Worm (Caenorhabditis elegans) whole organism, L4 larva: Measurements from ENCODE around the gene swt-1.

ENCODE experiments used
- D1046.2 ChIP-seq: fragments of 200-800 bp; sonication (Bioruptor generic); IDR thresholded peaks from 2 replicates; pipeline ENCODE4 v1.3.6; 2022; ENCODE audit warnings: missing genetic modification characterization, missing compliant biosample characterization
- F26F4.8 ChIP-seq: fragments of 200-800 bp; sonication (Bioruptor generic); conservative IDR thresholded peaks from 2 replicates; pipeline ENCODE4 v1.3.6; 2022; ENCODE audit warnings: missing genetic modification characterization, missing compliant biosample characterization
- F44E2.7 ChIP-seq: fragments of 200-800 bp; sonication (Bioruptor generic); IDR thresholded peaks from 2 replicates; pipeline ENCODE4 v2.1.2; 2022; ENCODE audit warnings: missing genetic modification characterization, missing compliant biosample characterization
- T20F7.1 ChIP-seq: fragments of 200-800 bp; sonication (Bioruptor generic); optimal IDR thresholded peaks from 2 replicates; lab custom pipeline; 2018; ENCODE audit warnings: mild to moderate bottlenecking, missing genetic modification characterization, missing compliant biosample characterization
- T26A8.4 ChIP-seq: fragments of 200-800 bp; sonication (Bioruptor generic); IDR thresholded peaks from 2 replicates; pipeline ENCODE4 v1.3.6; 2022; ENCODE audit warnings: missing genetic modification characterization, missing compliant biosample characterization
- ZK337.2 ChIP-seq: fragments of 200-800 bp; sonication (Bioruptor generic); IDR thresholded peaks from 2 replicates; pipeline ENCODE4 v1.3.6; 2022; ENCODE audit warnings: missing genetic modification reagents, missing genetic modification characterization, missing compliant biosample characterization
- ZK546.5 ChIP-seq, 2 experiments: sonication (generic microtip); optimal IDR thresholded peaks; 2 replicates each; lab custom pipeline; 2017; ENCODE audit warnings: missing biosample characterization in 2 of 2, missing genetic modification characterization in 2 of 2
- ama-1 ChIP-seq: fragments of 150-350 bp; optimal IDR thresholded peaks from 2 replicates; lab custom pipeline; 2014; ENCODE audit warnings: inconsistent platforms, mixed read lengths
- ceh-20 ChIP-seq: fragments of 200-800 bp; sonication (Bioruptor generic); IDR thresholded peaks from 2 replicates; pipeline ENCODE4 v1.3.6; 2022; ENCODE audit warnings: missing genetic modification reagents, missing genetic modification characterization, missing compliant biosample characterization
- cey-2 ChIP-seq: sonication (generic microtip); optimal IDR thresholded peaks from 3 replicates; lab custom pipeline; 2017; ENCODE audit warnings: missing genetic modification characterization, mild to moderate bottlenecking, missing compliant biosample characterization, antibody characterized with exemption, borderline replicate concordance; ENCODE audit not compliant: insufficient read depth
- ctbp-1 ChIP-seq: fragments of 200-800 bp; sonication (Bioruptor generic); IDR thresholded peaks from 2 replicates; pipeline ENCODE4 v1.3.6; 2022; ENCODE audit warnings: missing genetic modification reagents, missing genetic modification characterization, missing compliant biosample characterization
- daf-12 ChIP-seq: fragments of 150-350 bp; optimal IDR thresholded peaks from 2 replicates; lab custom pipeline; 2014; ENCODE audit warnings: missing biosample characterization, missing genetic modification reagents, missing genetic modification characterization
- daf-16 ChIP-seq, 3 experiments: sonication (generic microtip); optimal IDR thresholded peaks; 2 replicates each; lab custom pipeline; 2016 to 2017; ENCODE audit warnings: missing genetic modification characterization in 3 of 3, missing genetic modification reagents in 3 of 3, mild to moderate bottlenecking in 2 of 3, missing compliant biosample characterization in 2 of 3, missing biosample characterization in 1 of 3, moderate library complexity in 1 of 3
- dmd-6 ChIP-seq: fragments of 200-800 bp; sonication (Bioruptor generic); IDR thresholded peaks from 2 replicates; pipeline ENCODE4 v1.3.6; 2022; ENCODE audit warnings: missing genetic modification reagents, missing genetic modification characterization, missing compliant biosample characterization
- dve-1 ChIP-seq: sonication (generic microtip); optimal IDR thresholded peaks from 2 replicates; lab custom pipeline; 2017; ENCODE audit warnings: antibody characterized with exemption, mild to moderate bottlenecking, missing genetic modification characterization, missing compliant biosample characterization; ENCODE audit not compliant: insufficient read depth
- egl-27 ChIP-seq: sonication (generic microtip); optimal IDR thresholded peaks from 3 replicates; lab custom pipeline; 2017; ENCODE audit warnings: missing biosample characterization, missing genetic modification reagents, missing genetic modification characterization
- hif-1 ChIP-seq, 2 experiments: sonication (generic microtip); optimal IDR thresholded peaks; 2 replicates each; lab custom pipeline; 2016 to 2017; ENCODE audit warnings: missing compliant biosample characterization in 2 of 2, missing genetic modification characterization in 2 of 2, missing genetic modification reagents in 2 of 2, missing genotype in 2 of 2, mild to moderate bottlenecking in 1 of 2
- hmg-1.1 ChIP-seq: fragments of 200-800 bp; sonication (Bioruptor generic); IDR thresholded peaks from 2 replicates; pipeline ENCODE4 v1.3.6; 2022; ENCODE audit warnings: missing genetic modification reagents, missing genetic modification characterization, missing compliant biosample characterization
- lin-1 ChIP-seq: fragments of 200-800 bp; sonication (Bioruptor generic); IDR thresholded peaks from 2 replicates; pipeline ENCODE4 v1.3.6; 2022; ENCODE audit warnings: missing genetic modification reagents, missing genetic modification characterization, missing compliant biosample characterization
- lin-13 ChIP-seq: fragments of 150-350 bp; optimal IDR thresholded peaks from 2 replicates; lab custom pipeline; 2014; ENCODE audit warnings: missing biosample characterization, missing genetic modification reagents, missing genetic modification characterization
- lin-29 ChIP-seq: fragments of 200-800 bp; sonication (Bioruptor generic); IDR thresholded peaks from 2 replicates; pipeline ENCODE4 v1.3.6; 2022; ENCODE audit warnings: missing genetic modification reagents, missing genetic modification characterization, missing compliant biosample characterization
- lin-38 ChIP-seq: fragments of 200-800 bp; sonication (Bioruptor generic); IDR thresholded peaks from 2 replicates; pipeline ENCODE4 v1.3.6; 2022; ENCODE audit warnings: missing genetic modification reagents, missing genetic modification characterization, missing compliant biosample characterization
- lir-3 ChIP-seq: sonication (generic microtip); optimal IDR thresholded peaks from 2 replicates; lab custom pipeline; 2016; ENCODE audit warnings: mild to moderate bottlenecking, missing genetic modification characterization, missing compliant biosample characterization
- madf-5 ChIP-seq, 2 experiments: fragments of 200-800 bp; sonication (Bioruptor generic); IDR thresholded peaks; 2 replicates each; pipeline ENCODE4 v1.3.6; 2022; ENCODE audit warnings: missing compliant biosample characterization in 2 of 2, missing genetic modification characterization in 2 of 2
- mdl-1 ChIP-seq, 2 experiments: fragments of 150-350 bp in 1 of 2; sonication (generic microtip) in 1 of 2; optimal IDR thresholded peaks; 2 replicates each; lab custom pipeline; 2014 to 2017; ENCODE audit warnings: missing biosample characterization in 2 of 2, missing genetic modification characterization in 2 of 2
- mdt-29 ChIP-seq: fragments of 200-800 bp; sonication (Bioruptor generic); IDR thresholded peaks from 2 replicates; pipeline ENCODE4 v1.3.6; 2022; ENCODE audit warnings: missing genetic modification reagents, missing genetic modification characterization, missing compliant biosample characterization
- nhr-10 ChIP-seq: fragments of 150-350 bp; optimal IDR thresholded peaks from 2 replicates; lab custom pipeline; 2014; ENCODE audit warnings: missing biosample characterization, missing genetic modification characterization
- nhr-111 ChIP-seq: fragments of 200-800 bp; sonication (Bioruptor generic); optimal IDR thresholded peaks from 2 replicates; lab custom pipeline; 2018; ENCODE audit warnings: mild to moderate bottlenecking, missing genetic modification characterization, missing compliant biosample characterization
- nhr-237 ChIP-seq: sonication (generic microtip); optimal IDR thresholded peaks from 2 replicates; lab custom pipeline; 2017; ENCODE audit warnings: missing biosample characterization, missing genetic modification characterization
- nhr-25 ChIP-seq: sonication (generic microtip); optimal IDR thresholded peaks from 2 replicates; lab custom pipeline; 2017; ENCODE audit warnings: missing genetic modification characterization, mild to moderate bottlenecking, missing compliant biosample characterization, antibody characterized with exemption, moderate library complexity, borderline replicate concordance; ENCODE audit not compliant: insufficient read depth
- nhr-28 ChIP-seq: fragments of 150-350 bp; optimal IDR thresholded peaks from 2 replicates; lab custom pipeline; 2014; ENCODE audit warnings: missing biosample characterization, missing genetic modification characterization
- nhr-48 ChIP-seq: sonication (generic microtip); optimal IDR thresholded peaks from 2 replicates; lab custom pipeline; 2016; ENCODE audit warnings: mild to moderate bottlenecking, missing genetic modification characterization, missing compliant biosample characterization
- nhr-6 ChIP-seq: fragments of 150-350 bp; optimal IDR thresholded peaks from 2 replicates; lab custom pipeline; 2014; ENCODE audit warnings: missing biosample characterization, missing genetic modification characterization
- nhr-76 ChIP-seq: fragments of 150-350 bp; optimal IDR thresholded peaks from 2 replicates; lab custom pipeline; 2014; ENCODE audit warnings: missing biosample characterization, missing genetic modification characterization
- pha-4 ChIP-seq, 2 experiments: fragments of 150-350 bp in 1 of 2; fragments of 200-800 bp in 1 of 2; sonication (Bioruptor generic) in 1 of 2; IDR thresholded peaks in 1 of 2; optimal IDR thresholded peaks in 1 of 2; 2 replicates each; pipeline versions ENCODE4 v1.3.6 to Lab custom; 2014 to 2022; ENCODE audit warnings: missing genetic modification characterization in 2 of 2, missing genetic modification reagents in 2 of 2, missing biosample characterization in 1 of 2, missing compliant biosample characterization in 1 of 2
- php-3 ChIP-seq: fragments of 200-800 bp; sonication (Bioruptor generic); IDR thresholded peaks from 2 replicates; pipeline ENCODE4 v1.3.6; 2022; ENCODE audit warnings: missing genetic modification reagents, missing genetic modification characterization, missing compliant biosample characterization
- pqm-1 ChIP-seq: sonication (generic microtip); optimal IDR thresholded peaks from 2 replicates; lab custom pipeline; 2017; ENCODE audit warnings: missing biosample characterization, missing genetic modification characterization
- rbr-2 ChIP-seq: sonication (generic microtip); optimal IDR thresholded peaks from 2 replicates; lab custom pipeline; 2016; ENCODE audit warnings: missing genotype, missing genetic modification characterization, missing compliant biosample characterization
- saeg-2 ChIP-seq: fragments of 200-800 bp; sonication (Bioruptor generic); IDR thresholded peaks from 2 replicates; pipeline ENCODE4 v1.3.6; 2022; ENCODE audit warnings: missing genetic modification reagents, missing genetic modification characterization, missing compliant biosample characterization
- spr-1 ChIP-seq: sonication (generic microtip); optimal IDR thresholded peaks from 2 replicates; lab custom pipeline; 2016; ENCODE audit warnings: mild to moderate bottlenecking, missing genetic modification characterization, missing compliant biosample characterization
- spr-3 ChIP-seq: fragments of 200-800 bp; sonication (Bioruptor generic); optimal IDR thresholded peaks from 2 replicates; lab custom pipeline; 2018; ENCODE audit warnings: mild to moderate bottlenecking, missing genetic modification characterization, missing compliant biosample characterization
- vab-7 ChIP-seq: fragments of 200-800 bp; sonication (Bioruptor generic); IDR thresholded peaks from 2 replicates; pipeline ENCODE4 v1.3.6; 2022; ENCODE audit warnings: missing genetic modification reagents, missing genetic modification characterization, missing compliant biosample characterization
- zip-11 ChIP-seq: fragments of 200-800 bp; sonication (Bioruptor generic); IDR thresholded peaks from 2 replicates; pipeline ENCODE4 v1.3.6; 2022; ENCODE audit warnings: missing genetic modification characterization, missing compliant biosample characterization
- zip-2 ChIP-seq: fragments of 150-350 bp; optimal IDR thresholded peaks from 2 replicates; lab custom pipeline; 2014; ENCODE audit warnings: missing biosample characterization, missing genetic modification characterization
- ztf-11 ChIP-seq: fragments of 150-350 bp; optimal IDR thresholded peaks from 2 replicates; lab custom pipeline; 2014; ENCODE audit warnings: missing biosample characterization, missing genetic modification characterization

Gene swt-1

DNA sequence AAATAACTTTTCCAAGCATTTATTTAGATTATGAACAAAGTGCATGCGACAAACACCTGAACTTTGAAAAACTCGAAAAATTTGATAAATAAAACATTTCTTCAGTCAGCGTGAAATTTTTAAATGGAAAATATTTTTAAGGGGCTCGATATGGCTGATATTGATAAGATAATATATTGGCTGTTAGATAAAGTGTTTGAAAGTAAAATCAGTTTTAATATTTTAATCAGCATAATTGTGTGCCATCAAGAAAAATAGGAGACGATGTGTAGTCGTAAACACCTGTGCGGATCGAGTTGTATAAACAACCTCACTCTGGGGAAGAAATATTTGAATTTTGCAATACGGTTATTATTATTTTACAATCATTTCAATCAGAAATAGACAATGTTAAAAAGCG is 12.3 kb downstream of the swt-1 start:
- TF ChIP-seq F26F4.8 (GFP tag; lab: Robert Waterston, UW) (no peak), ctbp-1 (GFP tag; lab: Robert Waterston, UW) (no peak), daf-16 (GFP tag; optimal IDR thresholded peaks at IDR 0.05; lab: Kevin White, UChicago) (no peak), daf-16 (tag; optimal IDR thresholded peaks at IDR 0.05; lab: Kevin White, UChicago) (peak; percentile 90), nhr-6 (tag; lab: Kevin White, UChicago) (no peak), dve-1 (tag; lab: Kevin White, UChicago) (peak; percentile 0), ama-1 (lab: Kevin White, UChicago) (no peak)

DNA sequence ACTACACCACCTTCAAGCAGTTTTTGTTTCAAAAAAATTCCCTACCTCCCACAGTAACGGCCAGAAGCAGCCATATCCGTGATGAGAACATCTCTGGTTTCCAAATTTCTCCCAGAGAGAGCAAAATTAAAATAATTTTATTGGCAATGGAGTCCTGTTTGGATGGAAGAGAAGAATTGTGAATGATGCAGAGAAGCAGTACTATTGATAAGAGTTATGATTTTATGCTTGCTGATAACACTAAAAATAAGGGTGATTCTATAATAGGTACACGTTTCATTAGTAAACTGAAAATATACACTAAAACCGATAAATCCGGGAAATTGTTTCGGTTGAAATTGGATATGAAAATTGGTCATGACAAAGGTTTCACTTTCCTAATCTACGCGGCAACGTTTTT is 13.1 kb downstream of the swt-1 start, which contains the start of gene dsc-4:
TSS of gene dsc-4 (minus strand) at position 165 of the 400 bp plus-strand sequence.
- TF ChIP-seq lin-13, result no peak
- TF ChIP-seq saeg-2 (GFP tag; lab: Robert Waterston, UW), result no peak
- no peak for TF ChIP-seq daf-16 (GFP tag; optimal IDR thresholded peaks at IDR 0.05; lab: Kevin White, UChicago)
- peak; percentile 60 for TF ChIP-seq daf-16 (tag; optimal IDR thresholded peaks at IDR 0.05; lab: Kevin White, UChicago)
- no peak for TF ChIP-seq nhr-48
- TF ChIP-seq ZK546.5 (tag; optimal IDR thresholded peaks at IDR 0.05; lab: Kevin White, UChicago), result no peak
- TF ChIP-seq cey-2 (tag; lab: Kevin White, UChicago), result no peak
- TF ChIP-seq dmd-6 (GFP tag; lab: Robert Waterston, UW), result peak; percentile 26; the same call in 1 of the 2 replicates
- TF ChIP-seq T20F7.1 (GFP tag; lab: Kevin White, UChicago), result no peak
- TF ChIP-seq hmg-1.1 (GFP tag; lab: Robert Waterston, UW), result no peak
- no peak for TF ChIP-seq spr-3 (GFP tag; lab: Kevin White, UChicago)
- no peak for TF ChIP-seq lir-3 (tag; lab: Kevin White, UChicago)
- no peak for TF ChIP-seq zip-11 (GFP tag; lab: Robert Waterston, UW)
- no peak for TF ChIP-seq daf-12 (tag; lab: Kevin White, UChicago)
- TF ChIP-seq D1046.2 (GFP tag; lab: Robert Waterston, UW), result no peak
- no peak for TF ChIP-seq nhr-76 (tag; lab: Kevin White, UChicago)
- TF ChIP-seq pqm-1 (tag; lab: Kevin White, UChicago), result peak; percentile 79
- no peak for TF ChIP-seq lin-29 (GFP tag; lab: Robert Waterston, UW)
- TF ChIP-seq zip-2 (tag; lab: Kevin White, UChicago), result no peak
- TF ChIP-seq ztf-11 (tag; lab: Kevin White, UChicago), result no peak
- TF ChIP-seq nhr-10, result no peak
- TF ChIP-seq dve-1 (tag; lab: Kevin White, UChicago), result peak; percentile 24
- peak; percentile 46 for TF ChIP-seq nhr-28 (tag; lab: Kevin White, UChicago)
- TF ChIP-seq vab-7 (GFP tag; lab: Robert Waterston, UW), result no peak
- TF ChIP-seq F44E2.7, result no peak
- TF ChIP-seq lin-38 (GFP tag; lab: Robert Waterston, UW), result no peak

DNA sequence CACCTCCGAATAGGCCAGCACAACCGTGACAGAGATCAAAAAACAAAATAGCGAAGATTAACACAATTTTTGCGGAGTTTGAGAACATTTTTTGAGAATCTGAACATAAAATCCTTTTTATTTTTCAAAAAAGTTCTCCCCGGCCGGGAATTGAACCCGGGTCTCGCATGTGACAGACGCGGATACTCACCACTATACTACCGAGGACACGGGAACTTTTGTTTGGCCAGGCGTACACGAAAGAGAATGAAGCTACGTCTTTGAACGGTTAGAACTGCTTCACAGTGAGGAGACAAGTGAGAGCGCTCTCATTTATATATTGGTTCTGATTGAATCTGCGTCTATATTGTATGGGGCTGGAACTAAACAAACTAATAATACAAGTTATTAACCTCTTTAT is 15.2 kb downstream of the swt-1 start, which contains the start of gene grl-26:
TSS of gene grl-26 (minus strand) at position 318 of the 400 bp plus-strand sequence.
- peak; percentile 59 for TF ChIP-seq spr-1
- no peak for TF ChIP-seq egl-27
- peak; percentile 89; the same call in 1 of the 2 replicates for TF ChIP-seq D1046.2 (GFP tag; lab: Robert Waterston, UW)
- peak; percentile 66; the same call in 1 of the 2 replicates for TF ChIP-seq php-3 (GFP tag; lab: Robert Waterston, UW)
- peak; percentile 82 for TF ChIP-seq lin-1 (GFP tag; lab: Robert Waterston, UW)
- peak in 1 of 2 experiments; percentile 52 for TF ChIP-seq hif-1 (tag; optimal IDR thresholded peaks at IDR 0.05; lab: Kevin White, UChicago)
- peak; percentile 38 for TF ChIP-seq nhr-28 (tag; lab: Kevin White, UChicago)
- TF ChIP-seq lir-3 (tag; lab: Kevin White, UChicago), result no peak
- peak; percentile 83; the same call in 1 of the 2 replicates for TF ChIP-seq pha-4 (GFP tag; IDR thresholded peaks at IDR 0.05; lab: Robert Waterston, UW)
- TF ChIP-seq pha-4 (tag; optimal IDR thresholded peaks at IDR 0.05; lab: Kevin White, UChicago), result no peak
- no peak for TF ChIP-seq nhr-237 (tag; lab: Kevin White, UChicago)
- TF ChIP-seq ceh-20 (GFP tag; lab: Robert Waterston, UW), result peak; percentile 55
- peak; percentile 71 for TF ChIP-seq nhr-111 (GFP tag; lab: Kevin White, UChicago)
- peak; percentile 81 for TF ChIP-seq T26A8.4
- TF ChIP-seq nhr-25 (tag; lab: Kevin White, UChicago), result no peak
- 0 out of 2 replicates have a peak, but pooled peaks have one; percentile 28 for TF ChIP-seq zip-11 (GFP tag; lab: Robert Waterston, UW)
- peak; percentile 65 to 94; a peak in 2 of 4 replicates for TF ChIP-seq madf-5 (GFP tag; IDR thresholded peaks at IDR 0.05; lab: Robert Waterston, UW)
- TF ChIP-seq mdt-29 (GFP tag; lab: Robert Waterston, UW), result peak; percentile 55; the same call in 1 of the 2 replicates
- TF ChIP-seq mdl-1 (tag; optimal IDR thresholded peaks at IDR 0.05; lab: Kevin White, UChicago), result peak in 1 of 2 experiments; percentile 75
- peak; percentile 82 for TF ChIP-seq lin-38 (GFP tag; lab: Robert Waterston, UW)
- TF ChIP-seq ZK337.2 (GFP tag; lab: Robert Waterston, UW), result 0 out of 2 replicates have a peak, but pooled peaks have one; percentile 59
- TF ChIP-seq rbr-2 (tag; lab: Kevin White, UChicago), result peak; percentile 61
